Worm (Caenorhabditis elegans): ENCODE measurements around the gene egas-1.

- TF ChIP-seq nhr-28 (tag; optimal IDR thresholded peaks at IDR 0.05) (no peak), lin-32 (GFP tag; optimal IDR thresholded peaks at IDR 0.05) (no peak), mep-1 (tag; optimal IDR thresholded peaks at IDR 0.05) (no peak), elt-1 (tag; optimal IDR thresholded peaks at IDR 0.05; ENCODE audit: borderline replicate concordance, insufficient read depth) (no peak)
These were observed 42.3 kb upstream of the egas-1 start for ce11 chrV:18597779-18598178.

Data from whole organism, mixed stage, embryonic.